Worm (Caenorhabditis elegans) whole organism, young adult: ENCODE measurements around the gene T23F2.3.

Source experiments
- D2030.7 ChIP-seq: fragments of 200-800 bp; sonication (Bioruptor generic); IDR thresholded peaks from 2 replicates; pipeline ENCODE4 v1.3.6; 2022; ENCODE audit warnings: missing genetic modification reagents, missing genetic modification characterization, missing compliant biosample characterization
- F22D6.2 ChIP-seq: sonication (generic microtip); optimal IDR thresholded peaks from 2 replicates; lab custom pipeline; 2016; ENCODE audit warnings: mild to moderate bottlenecking, missing genetic modification characterization, missing compliant biosample characterization
- F23B12.7 ChIP-seq: sonication (generic microtip); optimal IDR thresholded peaks from 2 replicates; lab custom pipeline; 2017; ENCODE audit warnings: missing genetic modification characterization, mild to moderate bottlenecking, missing compliant biosample characterization, antibody characterized with exemption, moderate library complexity; ENCODE audit not compliant: insufficient read depth
- F57A8.1 ChIP-seq: fragments of 200-800 bp; sonication (Bioruptor generic); optimal IDR thresholded peaks from 2 replicates; lab custom pipeline; 2018; ENCODE audit warnings: mild to moderate bottlenecking, missing genetic modification characterization, moderate library complexity, missing compliant biosample characterization
- F57C9.4 ChIP-seq: sonication (generic microtip); optimal IDR thresholded peaks from 2 replicates; lab custom pipeline; 2017; ENCODE audit warnings: mild to moderate bottlenecking, missing genetic modification characterization, missing compliant biosample characterization
- Y56A3A.18 ChIP-seq: fragments of 200-800 bp; sonication (Bioruptor generic); IDR thresholded peaks from 2 replicates; pipeline ENCODE4 v1.3.6; 2022; ENCODE audit warnings: missing genetic modification reagents, missing genetic modification characterization, missing compliant biosample characterization
- Y67H2A.10 ChIP-seq: fragments of 200-800 bp; sonication (Bioruptor generic); conservative IDR thresholded peaks from 2 replicates; pipeline ENCODE4 v1.3.6; 2022; ENCODE audit warnings: missing genetic modification reagents, missing genetic modification characterization, missing compliant biosample characterization
- attf-3 ChIP-seq: fragments of 200-800 bp; sonication (Bioruptor generic); conservative IDR thresholded peaks from 2 replicates; pipeline ENCODE4 v1.3.6; 2022; ENCODE audit warnings: missing genetic modification reagents, missing genetic modification characterization, missing compliant biosample characterization
- attf-5 ChIP-seq: fragments of 200-800 bp; sonication (Bioruptor generic); optimal IDR thresholded peaks from 2 replicates; lab custom pipeline; 2018; ENCODE audit warnings: mild to moderate bottlenecking, missing genetic modification characterization, missing compliant biosample characterization
- attf-6 ChIP-seq: fragments of 200-800 bp; sonication (Bioruptor generic); IDR thresholded peaks from 2 replicates; pipeline ENCODE4 v1.3.6; 2022; ENCODE audit warnings: missing genetic modification reagents, missing genetic modification characterization, missing compliant biosample characterization
- bed-2 ChIP-seq: fragments of 200-800 bp; sonication (Bioruptor generic); IDR thresholded peaks from 2 replicates; pipeline ENCODE4 v1.3.6; 2022; ENCODE audit warnings: missing genetic modification reagents, missing genetic modification characterization, missing compliant biosample characterization
- ccch-3 ChIP-seq: fragments of 200-800 bp; sonication (Bioruptor generic); optimal IDR thresholded peaks from 2 replicates; lab custom pipeline; 2018; ENCODE audit warnings: mild to moderate bottlenecking, missing genetic modification characterization, missing compliant biosample characterization
- cebp-1 ChIP-seq, 2 experiments: fragments of 200-800 bp in 1 of 2; sonication (Bioruptor generic) in 1 of 2; sonication (generic microtip) in 1 of 2; IDR thresholded peaks in 1 of 2; optimal IDR thresholded peaks in 1 of 2; 2 replicates each; pipeline versions ENCODE4 v1.3.6 to Lab custom; 2017 to 2022; ENCODE audit warnings: missing compliant biosample characterization in 2 of 2, missing genetic modification characterization in 2 of 2, mild to moderate bottlenecking in 1 of 2, missing genetic modification reagents in 1 of 2, moderate library complexity in 1 of 2
- ceh-100 ChIP-seq: fragments of 200-800 bp; sonication (Bioruptor generic); IDR thresholded peaks from 2 replicates; pipeline ENCODE4 v1.3.6; 2022; ENCODE audit warnings: missing genetic modification reagents, missing genetic modification characterization, missing compliant biosample characterization
- ceh-40 ChIP-seq: fragments of 200-800 bp; sonication (Bioruptor generic); IDR thresholded peaks from 2 replicates; pipeline ENCODE4 v1.3.6; 2022; ENCODE audit warnings: missing genetic modification characterization, missing compliant biosample characterization
- die-1 ChIP-seq: sonication (generic microtip); optimal IDR thresholded peaks from 2 replicates; lab custom pipeline; 2016; ENCODE audit warnings: missing genotype, mild to moderate bottlenecking, missing genetic modification characterization, missing compliant biosample characterization
- efl-1 ChIP-seq: fragments of 150-350 bp; optimal IDR thresholded peaks from 2 replicates; lab custom pipeline; 2014; ENCODE audit warnings: missing biosample characterization, missing genetic modification reagents, missing genetic modification characterization
- hmg-1.2 ChIP-seq: fragments of 200-800 bp; sonication (Bioruptor generic); IDR thresholded peaks from 2 replicates; pipeline ENCODE4 v1.3.6; 2022; ENCODE audit warnings: missing genetic modification reagents, missing genetic modification characterization, missing compliant biosample characterization
- lin-26 ChIP-seq: fragments of 200-800 bp; sonication (Bioruptor generic); IDR thresholded peaks from 2 replicates; pipeline ENCODE4 v1.3.6; 2022; ENCODE audit warnings: missing genetic modification reagents, missing genetic modification characterization, missing compliant biosample characterization
- lin-35 ChIP-seq, 3 experiments: fragments of 150-350 bp in 2 of 3; sonication (generic microtip) in 1 of 3; optimal IDR thresholded peaks; 2 replicates each; lab custom pipeline; 2014 to 2018; ENCODE audit warnings: missing biosample characterization in 3 of 3, missing genetic modification characterization in 3 of 3, missing genetic modification reagents in 3 of 3
- lin-54 ChIP-seq: fragments of 200-800 bp; sonication (Bioruptor generic); optimal IDR thresholded peaks from 2 replicates; lab custom pipeline; 2018; ENCODE audit warnings: mild to moderate bottlenecking, missing genetic modification characterization, missing compliant biosample characterization
- lir-1 ChIP-seq: fragments of 200-800 bp; sonication (Bioruptor generic); conservative IDR thresholded peaks from 2 replicates; pipeline ENCODE4 v1.3.6; 2022; ENCODE audit warnings: missing genetic modification reagents, missing genetic modification characterization, missing compliant biosample characterization
- lsy-27 ChIP-seq: sonication (generic microtip); optimal IDR thresholded peaks from 2 replicates; lab custom pipeline; 2017; ENCODE audit warnings: missing genetic modification characterization, mild to moderate bottlenecking, missing compliant biosample characterization, antibody characterized with exemption, missing genotype, borderline replicate concordance; ENCODE audit not compliant: insufficient read depth
- nfya-2 ChIP-seq: fragments of 200-800 bp; sonication (Bioruptor generic); IDR thresholded peaks from 2 replicates; pipeline ENCODE4 v1.3.6; 2022; ENCODE audit warnings: missing genetic modification reagents, missing genetic modification characterization, missing compliant biosample characterization
- nhr-80 ChIP-seq: sonication (generic microtip); optimal IDR thresholded peaks from 2 replicates; lab custom pipeline; 2016; ENCODE audit warnings: missing genetic modification characterization, missing compliant biosample characterization
- nhr-90 ChIP-seq: sonication (generic microtip); optimal IDR thresholded peaks from 2 replicates; lab custom pipeline; 2016; ENCODE audit warnings: missing genotype, mild to moderate bottlenecking, missing genetic modification characterization, missing compliant biosample characterization
- rec-8 ChIP-seq, 2 experiments: sonication (generic microtip); optimal IDR thresholded peaks; 2 replicates each; lab custom pipeline; 2016; ENCODE audit warnings: mild to moderate bottlenecking in 2 of 2, missing genetic modification characterization in 2 of 2, missing genetic modification reagents in 2 of 2, missing genotype in 2 of 2, missing biosample characterization in 1 of 2, missing compliant biosample characterization in 1 of 2, moderate library complexity in 1 of 2
- rpc-1 ChIP-seq, 2 experiments: fragments of 150-350 bp in 1 of 2; sonication (generic microtip) in 1 of 2; optimal IDR thresholded peaks; 2 replicates each; lab custom pipeline; 2014 to 2018; ENCODE audit warnings: missing biosample characterization in 1 of 2, missing genetic modification characterization in 1 of 2, missing genetic modification reagents in 1 of 2, missing genotype in 1 of 2
- somi-1 ChIP-seq: fragments of 200-800 bp; sonication (Bioruptor generic); optimal IDR thresholded peaks from 2 replicates; lab custom pipeline; 2018; ENCODE audit warnings: mild to moderate bottlenecking, missing genetic modification characterization, missing compliant biosample characterization
- tbx-9 ChIP-seq: sonication (generic microtip); optimal IDR thresholded peaks from 2 replicates; lab custom pipeline; 2016; ENCODE audit warnings: borderline replicate concordance, missing genetic modification characterization, inconsistent platforms, missing compliant biosample characterization

Gene T23F2.3

DNA sequence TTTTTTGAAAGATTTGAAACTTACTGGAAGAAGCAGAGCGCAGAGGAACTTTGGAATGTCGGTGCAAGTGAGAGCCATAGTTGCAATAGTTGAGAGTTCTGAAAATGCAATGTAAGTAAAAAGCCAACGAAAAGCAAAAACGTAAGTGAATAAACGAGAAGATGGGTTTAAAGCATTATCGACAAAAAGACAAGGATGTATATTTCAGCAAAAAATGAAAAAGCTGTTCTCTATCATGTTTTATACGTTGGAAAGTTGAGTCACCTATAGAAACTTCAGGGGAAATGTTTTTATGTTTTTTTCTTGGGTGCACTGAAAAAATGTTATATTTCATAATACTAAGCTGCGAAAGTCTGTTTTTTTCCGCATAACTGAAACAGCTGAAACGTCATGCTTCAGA, 4.9 kb upstream of the T23F2.3 start, which contains the start of gene T23F2.5:
Gene T23F2.5, minus strand, starts transcription at position 101 of the 400 bp plus-strand sequence.
- TF ChIP-seq cebp-1 (GFP tag; IDR thresholded peaks at IDR 0.05; lab: Robert Waterston, UW), result no peak
- peak; percentile 39 for TF ChIP-seq cebp-1 (tag; optimal IDR thresholded peaks at IDR 0.05; lab: Kevin White, UChicago)
- no peak for TF ChIP-seq Y67H2A.10 (GFP tag; lab: Robert Waterston, UW)
- no peak for TF ChIP-seq ceh-100 (GFP tag; lab: Robert Waterston, UW)
- no peak for TF ChIP-seq hmg-1.2 (GFP tag; lab: Robert Waterston, UW)

ce11 chrX:5516365-5516764, 4.2 kb upstream of the T23F2.3 start:
- TF ChIP-seq F22D6.2, result no peak
- TF ChIP-seq attf-5 (GFP tag; lab: Kevin White, UChicago), result no peak
- TF ChIP-seq ccch-3 (GFP tag; lab: Kevin White, UChicago), result no peak
- no peak for TF ChIP-seq ceh-40 (GFP tag; lab: Robert Waterston, UW)
- no peak for TF ChIP-seq lsy-27 (tag; lab: Kevin White, UChicago)
- no peak for TF ChIP-seq F57C9.4
- no peak for TF ChIP-seq F57A8.1 (GFP tag; lab: Kevin White, UChicago)
- TF ChIP-seq lir-1, result no peak
- no peak for TF ChIP-seq lin-35 (GFP tag; optimal IDR thresholded peaks at IDR 0.05; lab: Kevin White, UChicago)
- no peak for TF ChIP-seq nhr-80 (tag; lab: Kevin White, UChicago)
- no peak for TF ChIP-seq bed-2 (GFP tag; lab: Robert Waterston, UW)
- no peak for TF ChIP-seq efl-1 (GFP tag; lab: Kevin White, UChicago)
- no peak for TF ChIP-seq lin-54 (GFP tag; lab: Kevin White, UChicago)
- no peak for TF ChIP-seq somi-1
- TF ChIP-seq F23B12.7 (tag; lab: Kevin White, UChicago), result no peak
- TF ChIP-seq nfya-2 (GFP tag; lab: Robert Waterston, UW), result no peak
- no peak for TF ChIP-seq die-1 (tag; lab: Kevin White, UChicago)

DNA sequence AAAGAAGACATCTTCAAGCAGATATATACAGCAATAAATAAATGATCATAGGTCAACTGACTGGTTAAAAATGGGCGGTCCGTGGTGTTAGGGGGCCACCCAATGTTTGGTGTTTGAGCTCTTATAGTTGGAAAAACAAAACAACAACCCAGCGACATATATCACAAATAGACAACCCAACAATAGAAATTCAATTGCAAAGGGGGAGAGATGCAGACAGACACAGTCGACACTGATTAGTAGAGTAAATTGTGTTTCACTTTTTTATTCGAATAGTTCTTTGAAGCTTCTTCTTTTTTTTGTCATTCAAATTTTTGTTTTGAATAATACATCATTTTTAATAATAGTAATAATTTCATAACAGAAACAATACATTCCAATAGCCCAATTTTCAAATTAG, 3.3 kb upstream of the T23F2.3 start:
- TF ChIP-seq attf-5 (GFP tag; lab: Kevin White, UChicago), result no peak
- TF ChIP-seq, all 124 proteins: peak for 0

DNA sequence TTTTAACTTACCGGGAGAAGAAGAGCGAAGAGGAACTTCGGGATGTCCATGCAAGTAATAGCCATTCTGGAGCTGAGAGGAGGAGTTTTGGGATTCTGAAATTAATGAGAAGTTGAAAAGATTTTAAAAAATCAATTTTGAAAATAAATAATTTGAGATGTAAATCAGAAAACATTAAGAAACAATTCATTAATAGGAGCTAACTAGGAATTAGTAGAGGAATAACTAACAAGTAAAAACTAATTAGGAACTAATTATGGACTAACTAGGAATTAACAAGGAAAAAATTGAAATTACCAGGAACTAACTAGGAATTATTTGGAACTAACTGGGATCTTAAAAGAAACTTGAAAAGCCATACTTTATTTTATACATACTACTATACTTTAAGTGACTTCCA, 2.9 kb upstream of the T23F2.3 start, which contains the start of gene T23F2.4:
Gene T23F2.4, minus strand, starts transcription at position 101 of the 400 bp plus-strand sequence.
- TF ChIP-seq lin-35 (GFP tag; optimal IDR thresholded peaks at IDR 0.05; lab: Kevin White, UChicago), result no peak

DNA sequence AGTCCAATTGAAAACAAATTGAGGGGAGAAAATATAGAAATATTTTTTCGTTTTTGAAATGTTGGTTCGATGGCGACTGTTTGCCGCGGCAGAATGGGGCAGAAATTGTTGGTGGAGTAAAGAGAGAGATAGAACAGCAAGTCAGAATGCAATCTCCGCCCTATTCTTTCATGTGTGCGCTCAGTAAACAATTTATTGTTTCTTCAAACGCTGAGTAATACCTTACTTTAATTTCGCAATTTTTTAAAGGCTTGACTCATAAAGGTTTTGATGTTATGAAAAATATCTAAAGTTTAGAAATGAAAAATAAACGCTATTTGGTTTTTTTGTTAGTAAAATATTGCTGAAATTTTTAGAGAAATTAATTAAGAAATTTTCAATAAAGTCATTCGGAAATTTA, 2.2 kb upstream of the T23F2.3 start:
- TF ChIP-seq rec-8 (tag; optimal IDR thresholded peaks at IDR 0.05; lab: Kevin White, UChicago), result no peak
- TF ChIP-seq hmg-1.2 (GFP tag; lab: Robert Waterston, UW), result no peak
- peak; percentile 32; the same call in 1 of the 2 replicates for TF ChIP-seq cebp-1 (GFP tag; IDR thresholded peaks at IDR 0.05; lab: Robert Waterston, UW)
- peak; percentile 72 for TF ChIP-seq cebp-1 (tag; optimal IDR thresholded peaks at IDR 0.05; lab: Kevin White, UChicago)
- no peak for TF ChIP-seq tbx-9
- no peak for TF ChIP-seq lsy-27 (tag; lab: Kevin White, UChicago)
- TF ChIP-seq D2030.7, result no peak

DNA sequence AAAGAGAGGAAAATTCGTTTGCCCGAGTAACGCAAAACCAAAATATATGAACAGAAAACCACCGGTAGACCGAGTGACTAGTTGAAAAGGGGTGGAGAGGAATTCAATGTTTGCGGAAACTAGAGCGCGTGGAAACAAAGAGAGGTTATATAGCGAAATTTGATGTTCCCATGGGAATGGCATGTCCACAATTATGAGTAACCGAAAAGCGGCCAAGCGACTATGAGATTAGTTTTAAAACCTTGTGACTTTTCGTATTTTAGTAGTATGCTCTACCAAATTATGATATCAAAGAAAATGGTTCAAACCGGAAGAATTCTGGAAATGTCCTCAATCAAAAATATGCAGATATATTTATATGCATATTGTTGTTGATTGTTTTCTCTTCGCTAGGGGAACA, 580 bp upstream of the T23F2.3 start:
- TF ChIP-seq Y56A3A.18 (no peak), attf-3 (GFP tag; lab: Robert Waterston, UW) (no peak), lin-26 (GFP tag; lab: Robert Waterston, UW) (no peak), rpc-1 (optimal IDR thresholded peaks at IDR 0.05; lab: Kevin White, UChicago) (no peak), rpc-1 (tag; optimal IDR thresholded peaks at IDR 0.05; lab: Kevin White, UChicago) (no peak), attf-6 (GFP tag; lab: Robert Waterston, UW) (no peak), nhr-90 (tag; lab: Kevin White, UChicago) (no peak), cebp-1 (GFP tag; IDR thresholded peaks at IDR 0.05; lab: Robert Waterston, UW) (no peak), cebp-1 (tag; optimal IDR thresholded peaks at IDR 0.05; lab: Kevin White, UChicago) (no peak)
